Fruit fly (Drosophila melanogaster) whole organism, embryonic: ENCODE measurements around the gene chb.

Source experiments
- Abd-B ChIP-seq: fragments of 200-800 bp; sonication (Bioruptor generic); optimal IDR thresholded peaks from 2 replicates; lab custom pipeline; 2018; ENCODE audit warnings: missing biosample characterization, mild to moderate bottlenecking, missing genetic modification characterization, moderate library complexity
- CG15073 ChIP-seq: fragments of 200-800 bp; sonication (Bioruptor generic); optimal IDR thresholded peaks from 2 replicates; lab custom pipeline; 2016; ENCODE audit warnings: missing biosample characterization, missing genetic modification characterization
- CG30020 ChIP-seq: fragments of 200-800 bp; optimal IDR thresholded peaks from 2 replicates; lab custom pipeline; 2019; ENCODE audit warnings: missing biosample characterization, mild to moderate bottlenecking, missing genetic modification characterization, moderate library complexity
- CG5180 ChIP-seq: fragments of 200-800 bp; sonication (Bioruptor generic); optimal IDR thresholded peaks from 3 replicates; lab custom pipeline; 2017; ENCODE audit warnings: missing biosample characterization, missing genetic modification characterization, mild to moderate bottlenecking, moderate library complexity, missing genetic modification reagents
- CG8388 ChIP-seq: fragments of 200-800 bp; sonication (Bioruptor generic); optimal IDR thresholded peaks from 2 replicates; lab custom pipeline; 2019; ENCODE audit warnings: missing biosample characterization, mild to moderate bottlenecking, missing genetic modification characterization, moderate library complexity
- CG8478 ChIP-seq: fragments of >200 bp; optimal IDR thresholded peaks from 2 replicates; lab custom pipeline; 2018
- HLH3B ChIP-seq: fragments of 200-800 bp; sonication (Bioruptor generic); IDR thresholded peaks from 2 replicates; pipeline ENCODE4 v1.3.6; 2022; ENCODE audit warnings: missing biosample characterization, missing genetic modification characterization
- NK7.1 ChIP-seq: fragments of 200-800 bp; sonication (Bioruptor generic); optimal IDR thresholded peaks from 3 replicates; lab custom pipeline; 2016; ENCODE audit warnings: missing biosample characterization, missing genetic modification characterization
- ase ChIP-seq: fragments of 200-800 bp; sonication (Bioruptor generic); IDR thresholded peaks from 3 replicates; pipeline ENCODE4 v1.3.6; 2022; ENCODE audit warnings: missing biosample characterization, missing genetic modification characterization
- chn ChIP-seq: fragments of 200-800 bp; sonication (Bioruptor generic); optimal IDR thresholded peaks from 2 replicates; lab custom pipeline; 2016; ENCODE audit warnings: missing biosample characterization, missing genetic modification characterization
- cwo ChIP-seq: fragments of 200-800 bp; sonication (Bioruptor generic); optimal IDR thresholded peaks from 3 replicates; lab custom pipeline; 2017; ENCODE audit warnings: missing biosample characterization, missing genetic modification characterization, mild to moderate bottlenecking, moderate library complexity, missing genetic modification reagents
- dm ChIP-seq: fragments of 200-800 bp; sonication (Bioruptor generic); optimal IDR thresholded peaks from 3 replicates; lab custom pipeline; 2016; ENCODE audit warnings: missing biosample characterization, missing genetic modification characterization
- emc ChIP-seq: fragments of 200-800 bp; sonication (Bioruptor generic); optimal IDR thresholded peaks from 2 replicates; lab custom pipeline; 2016; ENCODE audit warnings: missing biosample characterization, missing genetic modification characterization

dm6 chr3L:21186487-21186886 is 13.8 kb downstream of the chb start:
- no peak for TF ChIP-seq NK7.1
- no peak for TF ChIP-seq CG8478 (lab: Kevin White, UChicago)
- TF ChIP-seq HLH3B (GFP tag; lab: Robert Waterston, UW), result no peak
- no peak for TF ChIP-seq emc (GFP tag; lab: Kevin White, UChicago)
- TF ChIP-seq ase (GFP tag; lab: Robert Waterston, UW), result no peak
- TF ChIP-seq CG30020 (tag; lab: Kevin White, UChicago), result no peak
- no peak for TF ChIP-seq cwo
- no peak for TF ChIP-seq CG5180 (GFP tag; lab: Kevin White, UChicago)
- no peak for TF ChIP-seq CG8388 (GFP tag; lab: Kevin White, UChicago)
- no peak for TF ChIP-seq Abd-B (GFP tag; lab: Kevin White, UChicago)
- TF ChIP-seq CG15073 (GFP tag; lab: Kevin White, UChicago), result no peak
- TF ChIP-seq chn (GFP tag; lab: Kevin White, UChicago), result no peak
- TF ChIP-seq dm (GFP tag; lab: Kevin White, UChicago), result no peak
